Worm (Caenorhabditis elegans) whole organism, midembryonic: ENCODE measurements around the gene nhr-214.

ENCODE experiments used
- T22C8.4 ChIP-seq: fragments of 200-800 bp; sonication (Bioruptor generic); IDR thresholded peaks from 2 replicates; pipeline ENCODE4 v1.3.6; 2022; ENCODE audit warnings: missing genetic modification characterization, missing compliant biosample characterization
- cog-1 ChIP-seq: sonication (generic microtip); optimal IDR thresholded peaks from 2 replicates; lab custom pipeline; 2016; ENCODE audit warnings: missing genetic modification characterization, missing compliant biosample characterization
- flt-1 ChIP-seq: fragments of 200-800 bp; sonication (Bioruptor generic); IDR thresholded peaks from 2 replicates; pipeline ENCODE4 v1.3.6; 2022; ENCODE audit warnings: missing genetic modification characterization, missing compliant biosample characterization
- ztf-29 ChIP-seq: fragments of 200-800 bp; sonication (Bioruptor generic); IDR thresholded peaks from 2 replicates; pipeline ENCODE4 v1.3.6; 2022; ENCODE audit warnings: missing genetic modification reagents, missing genetic modification characterization, missing compliant biosample characterization

DNA sequence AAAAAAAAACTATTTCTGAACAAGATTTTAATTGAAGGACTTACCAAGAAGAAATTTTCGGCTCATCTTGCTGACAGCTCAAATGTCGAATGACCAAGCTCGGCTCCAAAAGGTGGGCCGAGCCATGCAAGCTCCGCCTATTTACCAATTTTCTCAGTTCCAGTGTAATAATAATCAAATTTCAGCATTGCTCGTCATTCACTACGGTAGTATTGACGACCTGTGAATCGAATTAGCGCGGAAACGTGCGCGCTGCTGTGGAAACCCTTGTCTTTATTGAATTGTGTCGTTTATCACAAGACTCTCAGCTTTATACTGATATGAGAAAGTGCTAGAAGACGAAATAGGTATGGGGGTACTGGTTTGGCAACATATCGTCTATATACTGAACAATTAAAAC is 38.3 kb downstream of the nhr-214 start, which contains the start of gene nlp-76:
- no peak for TF ChIP-seq cog-1 (tag; lab: Kevin White, UChicago)
- TF ChIP-seq T22C8.4: no peak
- no peak for TF ChIP-seq ztf-29 (GFP tag; lab: Robert Waterston, UW)
- TF ChIP-seq flt-1 (GFP tag; lab: Robert Waterston, UW): no peak
